Worm (Caenorhabditis elegans): ENCODE results near the gene nas-12.

nas-12 gene

ce11 chrIV:10250577-10251075, 26.8 kb downstream of the nas-12 start, which contains the start of gene daf-14:
TSS of gene daf-14 (plus strand) at chrIV:10250627.
- TF ChIP-seq eor-1 (tag; optimal IDR thresholded peaks at IDR 0.05) (no peak), lin-15B (tag; optimal IDR thresholded peaks at IDR 0.05) (no peak), mdl-1 (tag; optimal IDR thresholded peaks at IDR 0.05) (no peak), ztf-4 (tag; optimal IDR thresholded peaks at IDR 0.05) (no peak), nhr-43 (tag; optimal IDR thresholded peaks at IDR 0.05; ENCODE audit: poor library complexity, severe bottlenecking) (no peak), zag-1 (tag; optimal IDR thresholded peaks at IDR 0.05) (no peak), nhr-237 (tag; optimal IDR thresholded peaks at IDR 0.05) (no peak), mml-1 (tag; optimal IDR thresholded peaks at IDR 0.05) (no peak), unc-39 (tag; optimal IDR thresholded peaks at IDR 0.05) (no peak), lin-39 (tag; optimal IDR thresholded peaks at IDR 0.05) (no peak), tbx-2 (tag; optimal IDR thresholded peaks at IDR 0.05) (no peak), ceh-16 (tag; optimal IDR thresholded peaks at IDR 0.05) (no peak), ceh-82 (tag; optimal IDR thresholded peaks at IDR 0.05) (no peak), nhr-23 (tag; optimal IDR thresholded peaks at IDR 0.05) (peak; percentile 4), pha-4 (tag; optimal IDR thresholded peaks at IDR 0.05) (peak; percentile 25), pqm-1 (tag; optimal IDR thresholded peaks at IDR 0.05) (peak; percentile 22), ama-1 (optimal IDR thresholded peaks at IDR 0.05) (no peak), snpc-4 (tag; optimal IDR thresholded peaks at IDR 0.05) (no peak), nhr-11 (tag; optimal IDR thresholded peaks at IDR 0.05) (no peak), fkh-2 (tag; optimal IDR thresholded peaks at IDR 0.05) (no peak), ZK546.5 (tag; optimal IDR thresholded peaks at IDR 0.05) (no peak), nhr-25 (tag; optimal IDR thresholded peaks at IDR 0.05) (no peak), egl-5 (tag; optimal IDR thresholded peaks at IDR 0.05) (no peak), nhr-28 (tag; optimal IDR thresholded peaks at IDR 0.05) (no peak), ceh-9 (tag; optimal IDR thresholded peaks at IDR 0.05) (no peak), hmg-11 (tag; optimal IDR thresholded peaks at IDR 0.05) (no peak), elt-2 (tag; optimal IDR thresholded peaks at IDR 0.05) (peak; percentile 46), nfya-1 (tag; optimal IDR thresholded peaks at IDR 0.05; ENCODE audit: insufficient read depth) (peak; percentile 11), egl-27 (tag; optimal IDR thresholded peaks at IDR 0.05) (no peak), R02D3.7 (tag; optimal IDR thresholded peaks at IDR 0.05) (no peak), skn-1 (tag; optimal IDR thresholded peaks at IDR 0.05) (no peak), jun-1 (tag; optimal IDR thresholded peaks at IDR 0.05) (no peak), aly-2 (tag; optimal IDR thresholded peaks at IDR 0.05) (no peak), fkh-10 (GFP tag; optimal IDR thresholded peaks at IDR 0.05) (no peak), elt-3 (tag; optimal IDR thresholded peaks at IDR 0.05) (no peak), nhr-67 (tag; optimal IDR thresholded peaks at IDR 0.05) (no peak), lsy-12 (tag; optimal IDR thresholded peaks at IDR 0.05) (no peak)

ce11 chrIV:10251261-10251660, 27.4 kb downstream of the nas-12 start:
- TF ChIP-seq pha-4 (tag; optimal IDR thresholded peaks at IDR 0.05) (no peak), ZK546.5 (tag; optimal IDR thresholded peaks at IDR 0.05) (no peak), egl-5 (tag; optimal IDR thresholded peaks at IDR 0.05) (no peak), mdl-1 (tag; optimal IDR thresholded peaks at IDR 0.05) (no peak), unc-39 (tag; optimal IDR thresholded peaks at IDR 0.05) (no peak), unc-62 (GFP tag; optimal IDR thresholded peaks at IDR 0.05) (no peak), ztf-4 (tag; optimal IDR thresholded peaks at IDR 0.05) (no peak), nhr-12 (tag; optimal IDR thresholded peaks at IDR 0.05) (no peak), nhr-67 (tag; optimal IDR thresholded peaks at IDR 0.05) (no peak), fos-1 (tag; optimal IDR thresholded peaks at IDR 0.05) (no peak), skn-1 (tag; optimal IDR thresholded peaks at IDR 0.05) (no peak), aly-2 (tag; optimal IDR thresholded peaks at IDR 0.05) (no peak), nhr-237 (tag; optimal IDR thresholded peaks at IDR 0.05) (no peak), jun-1 (tag; optimal IDR thresholded peaks at IDR 0.05) (no peak), nhr-43 (tag; optimal IDR thresholded peaks at IDR 0.05; ENCODE audit: poor library complexity, severe bottlenecking) (no peak), daf-12 (tag; optimal IDR thresholded peaks at IDR 0.05) (no peak), nhr-23 (tag; optimal IDR thresholded peaks at IDR 0.05) (no peak), ceh-82 (tag; optimal IDR thresholded peaks at IDR 0.05) (no peak)

- TF ChIP-seq fos-1 (tag; optimal IDR thresholded peaks at IDR 0.05) (no peak), unc-39 (tag; optimal IDR thresholded peaks at IDR 0.05) (no peak), nhr-43 (tag; optimal IDR thresholded peaks at IDR 0.05; ENCODE audit: poor library complexity, severe bottlenecking) (no peak), snpc-4 (tag; optimal IDR thresholded peaks at IDR 0.05) (no peak), nhr-12 (tag; optimal IDR thresholded peaks at IDR 0.05) (no peak), fkh-2 (tag; optimal IDR thresholded peaks at IDR 0.05) (no peak), ztf-4 (tag; optimal IDR thresholded peaks at IDR 0.05) (no peak), elt-1 (tag; optimal IDR thresholded peaks at IDR 0.05) (no peak), nhr-23 (tag; optimal IDR thresholded peaks at IDR 0.05) (no peak), ceh-16 (tag; optimal IDR thresholded peaks at IDR 0.05) (no peak), skn-1 (tag; optimal IDR thresholded peaks at IDR 0.05) (no peak), ZK546.5 (tag; optimal IDR thresholded peaks at IDR 0.05) (no peak), unc-62 (GFP tag; optimal IDR thresholded peaks at IDR 0.05) (no peak), lsy-12 (tag; optimal IDR thresholded peaks at IDR 0.05) (no peak), ama-1 (optimal IDR thresholded peaks at IDR 0.05) (no peak), fkh-10 (GFP tag; optimal IDR thresholded peaks at IDR 0.05) (no peak)
Measured at ce11 chrIV:10251764-10252163, 27.9 kb downstream of the nas-12 start.
